Worm (Caenorhabditis elegans): ENCODE measurements around the gene ldp-1.

DNA sequence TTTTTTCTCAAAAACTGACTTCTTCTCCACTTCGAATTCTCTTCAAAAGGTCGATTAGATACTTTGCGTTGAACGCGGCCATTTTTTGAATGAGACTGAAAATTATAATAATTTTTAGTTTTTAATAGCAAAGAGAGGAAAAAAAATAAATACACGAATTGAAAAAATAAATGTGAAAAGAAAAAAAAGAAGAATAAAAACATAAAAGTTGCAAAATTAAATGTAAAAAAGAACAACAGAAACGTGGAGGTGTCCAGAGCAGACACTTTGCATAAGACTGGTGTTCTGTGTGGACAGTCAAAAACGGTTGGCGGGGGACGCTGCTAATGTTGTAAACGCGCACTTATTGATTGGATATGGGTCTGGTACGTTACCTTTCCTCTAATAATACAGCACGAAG lies 32.0 kb downstream of the ldp-1 start, which contains the start of gene C45H4.14:
- TF ChIP-seq fkh-10 (GFP tag; optimal IDR thresholded peaks at IDR 0.05) (no peak), ztf-16 (tag; optimal IDR thresholded peaks at IDR 0.05) (no peak), ceh-9 (tag; optimal IDR thresholded peaks at IDR 0.05) (no peak), dve-1 (tag; optimal IDR thresholded peaks at IDR 0.05) (no peak), sox-4 (tag; optimal IDR thresholded peaks at IDR 0.05) (no peak), rnt-1 (tag; optimal IDR thresholded peaks at IDR 0.05) (no peak), pag-3 (tag; optimal IDR thresholded peaks at IDR 0.05; ENCODE audit: borderline replicate concordance) (no peak), nhr-11 (tag; optimal IDR thresholded peaks at IDR 0.05) (no peak), unc-3 (GFP tag; conservative IDR thresholded peaks at IDR 0.05) (no peak), unc-3 (tag; optimal IDR thresholded peaks at IDR 0.05) (no peak)

All from whole organism, late embryonic.